Worm (Caenorhabditis elegans) whole organism, late embryonic: ENCODE measurements around the gene K01A6.8.

ENCODE experiments used
- F13H6.1 ChIP-seq: sonication (generic microtip); optimal IDR thresholded peaks from 2 replicates; lab custom pipeline; 2016; ENCODE audit warnings: missing genetic modification characterization, missing compliant biosample characterization
- Y22D7AL.16 ChIP-seq: sonication (generic microtip); optimal IDR thresholded peaks from 2 replicates; lab custom pipeline; 2016; ENCODE audit warnings: missing genetic modification characterization, missing compliant biosample characterization
- ahr-1 ChIP-seq: sonication (generic microtip); optimal IDR thresholded peaks from 2 replicates; lab custom pipeline; 2016; ENCODE audit warnings: missing genetic modification characterization, missing compliant biosample characterization
- ama-1 ChIP-seq: fragments of 150-350 bp; optimal IDR thresholded peaks from 2 replicates; lab custom pipeline; 2014
- ceh-19 ChIP-seq: fragments of 200-800 bp; sonication (Bioruptor generic); optimal IDR thresholded peaks from 2 replicates; lab custom pipeline; 2018; ENCODE audit warnings: mild to moderate bottlenecking, missing genetic modification characterization, missing compliant biosample characterization
- ceh-2 ChIP-seq: sonication (generic microtip); optimal IDR thresholded peaks from 2 replicates; lab custom pipeline; 2016; ENCODE audit warnings: missing genotype, missing genetic modification characterization, missing compliant biosample characterization
- hlh-6 ChIP-seq: sonication (generic microtip); optimal IDR thresholded peaks from 2 replicates; lab custom pipeline; 2016; ENCODE audit warnings: missing genotype, missing genetic modification characterization, missing compliant biosample characterization
- nfya-1 ChIP-seq: sonication (generic microtip); optimal IDR thresholded peaks from 2 replicates; lab custom pipeline; 2017; ENCODE audit warnings: missing genetic modification characterization, mild to moderate bottlenecking, missing compliant biosample characterization, antibody characterized with exemption, moderate library complexity
- pax-1 ChIP-seq: fragments of 150-350 bp; optimal IDR thresholded peaks from 2 replicates; lab custom pipeline; 2014; ENCODE audit warnings: missing biosample characterization, missing genetic modification characterization
- pha-2 ChIP-seq: sonication (generic microtip); optimal IDR thresholded peaks from 2 replicates; lab custom pipeline; 2017; ENCODE audit warnings: mild to moderate bottlenecking, missing genetic modification characterization, missing compliant biosample characterization
- unc-55 ChIP-seq: sonication (generic microtip); optimal IDR thresholded peaks from 2 replicates; lab custom pipeline; 2017; ENCODE audit warnings: missing biosample characterization, missing genetic modification reagents, missing genetic modification characterization

ce11 chrIV:11723255-11723654 is 13.9 kb downstream of the K01A6.8 start:
- TF ChIP-seq Y22D7AL.16 (no peak), ama-1 (lab: Kevin White, UChicago) (no peak), pha-2 (tag; lab: Kevin White, UChicago) (no peak), hlh-6 (no peak), ahr-1 (tag; lab: Kevin White, UChicago) (no peak), nfya-1 (tag; lab: Kevin White, UChicago) (no peak), unc-55 (GFP tag; lab: Kevin White, UChicago) (no peak), ceh-19 (GFP tag; lab: Kevin White, UChicago) (no peak), F13H6.1 (tag; lab: Kevin White, UChicago) (no peak), pax-1 (no peak), ceh-2 (tag; lab: Kevin White, UChicago) (no peak)
